Worm (Caenorhabditis elegans) whole organism, L4 larva: ENCODE measurements around the gene srab-20.

Source experiments
- F10B5.3 ChIP-seq: sonication (generic microtip); optimal IDR thresholded peaks from 2 replicates; lab custom pipeline; 2016; ENCODE audit warnings: mild to moderate bottlenecking, missing genetic modification characterization, missing compliant biosample characterization
- F49E8.2 ChIP-seq: sonication (generic microtip); optimal IDR thresholded peaks from 2 replicates; lab custom pipeline; 2016; ENCODE audit warnings: missing compliant biosample characterization, mild to moderate bottlenecking, missing genetic modification characterization, borderline replicate concordance
- R02D3.7 ChIP-seq: fragments of 150-350 bp; sonication (generic microtip); optimal IDR thresholded peaks from 3 replicates; lab custom pipeline; 2014; ENCODE audit warnings: missing biosample characterization, missing genetic modification characterization
- aha-1 ChIP-seq: fragments of 150-350 bp; peaks from one replicate; lab custom pipeline; 2014; ENCODE audit warnings: missing biosample characterization, missing genetic modification characterization
- attf-4 ChIP-seq: sonication (generic microtip); optimal IDR thresholded peaks from 3 replicates; lab custom pipeline; 2017; ENCODE audit warnings: missing biosample characterization, missing genetic modification characterization
- ceh-32 ChIP-seq: sonication (generic microtip); optimal IDR thresholded peaks from 2 replicates; lab custom pipeline; 2016; ENCODE audit warnings: mild to moderate bottlenecking, missing genetic modification characterization, missing compliant biosample characterization; ENCODE audit not compliant: poor library complexity
- ces-1 ChIP-seq: fragments of 150-350 bp; sonication (generic microtip); optimal IDR thresholded peaks from 4 replicates; lab custom pipeline; 2014; ENCODE audit warnings: missing biosample characterization, missing genetic modification reagents, missing genetic modification characterization
- dmd-6 ChIP-seq: fragments of 200-800 bp; sonication (Bioruptor generic); IDR thresholded peaks from 2 replicates; pipeline ENCODE4 v1.3.6; 2022; ENCODE audit warnings: missing genetic modification reagents, missing genetic modification characterization, missing compliant biosample characterization
- dmd-9 ChIP-seq: fragments of 200-800 bp; sonication (Bioruptor generic); IDR thresholded peaks from 2 replicates; pipeline ENCODE4 v1.3.6; 2022; ENCODE audit warnings: missing genetic modification reagents, missing genetic modification characterization, missing compliant biosample characterization
- dpl-1 ChIP-seq: fragments of 150-350 bp; optimal IDR thresholded peaks from 2 replicates; lab custom pipeline; 2014; ENCODE audit warnings: missing biosample characterization, missing genetic modification reagents, missing genetic modification characterization
- fkh-10 ChIP-seq: fragments of 150-350 bp; optimal IDR thresholded peaks from 2 replicates; lab custom pipeline; 2014; ENCODE audit warnings: missing biosample characterization, missing genetic modification reagents, missing genetic modification characterization
- hlh-11 ChIP-seq: fragments of 200-800 bp; sonication (Bioruptor generic); optimal IDR thresholded peaks from 2 replicates; lab custom pipeline; 2018; ENCODE audit warnings: mild to moderate bottlenecking, missing genetic modification characterization, missing compliant biosample characterization
- jun-1 ChIP-seq: fragments of 150-350 bp; optimal IDR thresholded peaks from 2 replicates; lab custom pipeline; 2014; ENCODE audit warnings: missing biosample characterization, missing genetic modification reagents, missing genetic modification characterization
- lin-1 ChIP-seq: fragments of 200-800 bp; sonication (Bioruptor generic); IDR thresholded peaks from 2 replicates; pipeline ENCODE4 v1.3.6; 2022; ENCODE audit warnings: missing genetic modification reagents, missing genetic modification characterization, missing compliant biosample characterization
- lin-29 ChIP-seq: fragments of 200-800 bp; sonication (Bioruptor generic); IDR thresholded peaks from 2 replicates; pipeline ENCODE4 v1.3.6; 2022; ENCODE audit warnings: missing genetic modification reagents, missing genetic modification characterization, missing compliant biosample characterization
- madf-9 ChIP-seq: fragments of 200-800 bp; sonication (Bioruptor generic); conservative IDR thresholded peaks from 2 replicates; pipeline ENCODE4 v1.3.6; 2022; ENCODE audit warnings: missing genetic modification reagents, missing genetic modification characterization, missing compliant biosample characterization
- mxl-2 ChIP-seq: fragments of 200-800 bp; sonication (Bioruptor generic); conservative IDR thresholded peaks from 2 replicates; pipeline ENCODE4 v1.3.6; 2022; ENCODE audit warnings: missing genetic modification reagents, missing genetic modification characterization, missing compliant biosample characterization
- mxl-3 ChIP-seq: fragments of 200-800 bp; sonication (Bioruptor generic); optimal IDR thresholded peaks from 2 replicates; lab custom pipeline; 2018; ENCODE audit warnings: mild to moderate bottlenecking, missing genetic modification characterization, missing compliant biosample characterization
- nhr-42 ChIP-seq: fragments of 200-800 bp; sonication (Bioruptor generic); IDR thresholded peaks from 2 replicates; pipeline ENCODE4 v1.3.6; 2022; ENCODE audit warnings: missing genetic modification characterization, missing compliant biosample characterization
- pqm-1 ChIP-seq: sonication (generic microtip); optimal IDR thresholded peaks from 2 replicates; lab custom pipeline; 2017; ENCODE audit warnings: missing biosample characterization, missing genetic modification characterization
- set-16 ChIP-seq: fragments of 200-800 bp; sonication (Bioruptor generic); IDR thresholded peaks from 2 replicates; pipeline ENCODE4 v1.3.6; 2022; ENCODE audit warnings: missing genetic modification reagents, missing genetic modification characterization, missing compliant biosample characterization
- snpc-1.2 ChIP-seq: fragments of 200-800 bp; sonication (Bioruptor generic); IDR thresholded peaks from 2 replicates; pipeline ENCODE4 v1.3.6; 2022; ENCODE audit warnings: missing genetic modification reagents, missing genetic modification characterization, missing compliant biosample characterization
- unc-62 ChIP-seq, 3 experiments: fragments of 150-350 bp in 1 of 3; sonication (generic microtip); optimal IDR thresholded peaks in 2 of 3; peaks in 1 of 3; 1 replicate in 1 of 3; 2 replicates in 2 of 3; lab custom pipeline; 2014 to 2017; ENCODE audit warnings: missing biosample characterization in 3 of 3, missing genetic modification characterization in 3 of 3, missing genetic modification reagents in 3 of 3, missing genotype in 1 of 3
- zag-1 ChIP-seq: fragments of 150-350 bp; optimal IDR thresholded peaks from 2 replicates; lab custom pipeline; 2014; ENCODE audit warnings: missing biosample characterization, missing genetic modification characterization
- zip-11 ChIP-seq: fragments of 200-800 bp; sonication (Bioruptor generic); IDR thresholded peaks from 2 replicates; pipeline ENCODE4 v1.3.6; 2022; ENCODE audit warnings: missing genetic modification characterization, missing compliant biosample characterization
- zip-2 ChIP-seq: fragments of 150-350 bp; optimal IDR thresholded peaks from 2 replicates; lab custom pipeline; 2014; ENCODE audit warnings: missing biosample characterization, missing genetic modification characterization

The srab-20 gene

ce11 chrV:3445090-3445832 lies 16.5 kb downstream of the srab-20 start:
- TF ChIP-seq unc-62 (GFP tag; optimal IDR thresholded peaks at IDR 0.05 in 1 of 2; lab: Kevin White, UChicago) (peak in 1 of 2 experiments; percentile 83), unc-62 (tag; optimal IDR thresholded peaks at IDR 0.05; lab: Kevin White, UChicago) (no peak), madf-9 (GFP tag; lab: Robert Waterston, UW) (no peak), R02D3.7 (tag; lab: Kevin White, UChicago) (no peak)
- TF ChIP-seq, all 104 proteins: peak for 1

- TF ChIP-seq mxl-2 (GFP tag; lab: Robert Waterston, UW) (no peak), ceh-32 (tag; lab: Kevin White, UChicago) (no peak), ces-1 (no peak), lin-1 (no peak), lin-29 (no peak), unc-62 (GFP tag; optimal IDR thresholded peaks at IDR 0.05 in 1 of 2; lab: Kevin White, UChicago) (no peak), unc-62 (tag; optimal IDR thresholded peaks at IDR 0.05; lab: Kevin White, UChicago) (no peak), dpl-1 (GFP tag; lab: Kevin White, UChicago) (no peak), attf-4 (tag; lab: Kevin White, UChicago) (no peak), F49E8.2 (tag; lab: Kevin White, UChicago) (no peak), dmd-9 (GFP tag; lab: Robert Waterston, UW) (no peak), zip-2 (tag; lab: Kevin White, UChicago) (no peak), snpc-1.2 (GFP tag; lab: Robert Waterston, UW) (no peak), F10B5.3 (tag; lab: Kevin White, UChicago) (no peak)
Observed at ce11 chrV:3449810-3450209, 21.0 kb downstream of the srab-20 start.

DNA sequence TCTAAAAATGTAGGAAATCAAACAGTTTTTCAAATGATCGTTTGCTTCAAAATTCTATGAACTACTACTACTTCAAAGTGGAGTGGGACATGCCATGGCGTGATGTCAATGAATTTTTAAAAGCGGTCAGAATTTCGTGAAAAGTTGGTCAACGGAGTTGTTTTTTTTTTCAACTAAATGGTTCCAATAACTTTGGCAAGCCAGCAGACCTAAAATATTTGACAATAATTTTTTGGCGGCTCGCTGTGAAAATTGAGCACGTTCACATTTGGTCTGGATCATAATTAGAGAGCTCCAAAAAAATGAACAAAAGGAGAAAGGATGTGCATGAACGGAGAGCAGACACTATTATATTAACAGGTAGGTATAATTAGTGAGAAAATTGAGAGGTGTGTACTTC lies 21.6 kb downstream of the srab-20 start:
- TF ChIP-seq unc-62 (GFP tag; optimal IDR thresholded peaks at IDR 0.05 in 1 of 2; lab: Kevin White, UChicago), result peak in 1 of 2 experiments; percentile 91
- no peak for TF ChIP-seq unc-62 (tag; optimal IDR thresholded peaks at IDR 0.05; lab: Kevin White, UChicago)
- TF ChIP-seq dmd-6 (GFP tag; lab: Robert Waterston, UW), result no peak
- peak; percentile 70 for TF ChIP-seq aha-1

ce11 chrV:3451646-3452045 lies 22.8 kb downstream of the srab-20 start:
- TF ChIP-seq fkh-10 (GFP tag; lab: Kevin White, UChicago) (peak; percentile 21), zip-11 (no peak), unc-62 (GFP tag; optimal IDR thresholded peaks at IDR 0.05 in 1 of 2; lab: Kevin White, UChicago) (peak in 1 of 2 experiments; percentile 10), unc-62 (tag; optimal IDR thresholded peaks at IDR 0.05; lab: Kevin White, UChicago) (no peak)
- TF ChIP-seq, all 104 proteins: peak for 2

ce11 chrV:3452489-3452888 lies 23.7 kb downstream of the srab-20 start:
- no peak for TF ChIP-seq mxl-3
- peak; percentile 58 for TF ChIP-seq ces-1
- no peak for TF ChIP-seq dpl-1 (GFP tag; lab: Kevin White, UChicago)
- TF ChIP-seq jun-1 (tag; lab: Kevin White, UChicago), result no peak
- TF ChIP-seq nhr-42 (GFP tag; lab: Robert Waterston, UW), result no peak
- peak; percentile 7 for TF ChIP-seq fkh-10 (GFP tag; lab: Kevin White, UChicago)
- no peak for TF ChIP-seq hlh-11

- TF ChIP-seq pqm-1, result no peak
- TF ChIP-seq fkh-10 (GFP tag; lab: Kevin White, UChicago), result no peak
- peak; percentile 71 for TF ChIP-seq aha-1
- TF ChIP-seq set-16 (GFP tag; lab: Robert Waterston, UW), result peak; percentile 37; the same call in 1 of the 2 replicates
- TF ChIP-seq zag-1 (tag; lab: Kevin White, UChicago), result no peak
- TF ChIP-seq unc-62 (GFP tag; optimal IDR thresholded peaks at IDR 0.05 in 1 of 2; lab: Kevin White, UChicago), result peak in 1 of 2 experiments; percentile 54
- TF ChIP-seq unc-62 (tag; optimal IDR thresholded peaks at IDR 0.05; lab: Kevin White, UChicago), result no peak
- no peak for TF ChIP-seq F10B5.3 (tag; lab: Kevin White, UChicago)
Observed at ce11 chrV:3454620-3455019, 25.8 kb downstream of the srab-20 start.
